Fruit fly (Drosophila melanogaster) S2 (cell line): ENCODE results near the gene miple1.

Experiments
- CG8478 ChIP-seq: fragments of >200 bp; optimal IDR thresholded peaks from 2 replicates; lab custom pipeline; 2018
- CTCF ChIP-seq, 2 experiments: fragments of >200 bp; optimal IDR thresholded peaks; 2 replicates each; lab custom pipeline; 2018

- TF ChIP-seq CG8478 (lab: Kevin White, UChicago) (no peak), CTCF (optimal IDR thresholded peaks at IDR 0.05; lab: Kevin White, UChicago) (no peak)
Observed at dm6 chr3L:284253-284652, 17.2 kb downstream of the miple1 start.
